Worm (Caenorhabditis elegans): ENCODE data around the gene C23H3.2.

The C23H3.2 gene

ce11 chrII:61013-61412, at the start of gene C23H3.2:
TSS of gene C23H3.2 (plus strand) at chrII:61313.
- TF ChIP-seq Y105C5A.15 (GFP tag; IDR thresholded peaks at IDR 0.05) (no peak), mes-2 (tag; optimal IDR thresholded peaks at IDR 0.05; ENCODE audit: poor library complexity, severe bottlenecking) (no peak), lin-39 (tag; optimal IDR thresholded peaks at IDR 0.05) (no peak), nhr-48 (tag; optimal IDR thresholded peaks at IDR 0.05) (no peak), nhr-6 (tag; optimal IDR thresholded peaks at IDR 0.05) (no peak), set-16 (GFP tag; IDR thresholded peaks at IDR 0.05) (no peak), mdl-1 (tag; optimal IDR thresholded peaks at IDR 0.05) (no peak), T26A8.4 (GFP tag; IDR thresholded peaks at IDR 0.05) (no peak), ceh-62 (tag; optimal IDR thresholded peaks at IDR 0.05) (no peak), lin-15B (tag; optimal IDR thresholded peaks at IDR 0.05) (no peak), pqm-1 (tag; optimal IDR thresholded peaks at IDR 0.05) (no peak), daf-16 (GFP tag; optimal IDR thresholded peaks at IDR 0.05) (no peak), daf-16 (tag; optimal IDR thresholded peaks at IDR 0.05) (no peak), snpc-1.2 (GFP tag; IDR thresholded peaks at IDR 0.05) (no peak)

DNA sequence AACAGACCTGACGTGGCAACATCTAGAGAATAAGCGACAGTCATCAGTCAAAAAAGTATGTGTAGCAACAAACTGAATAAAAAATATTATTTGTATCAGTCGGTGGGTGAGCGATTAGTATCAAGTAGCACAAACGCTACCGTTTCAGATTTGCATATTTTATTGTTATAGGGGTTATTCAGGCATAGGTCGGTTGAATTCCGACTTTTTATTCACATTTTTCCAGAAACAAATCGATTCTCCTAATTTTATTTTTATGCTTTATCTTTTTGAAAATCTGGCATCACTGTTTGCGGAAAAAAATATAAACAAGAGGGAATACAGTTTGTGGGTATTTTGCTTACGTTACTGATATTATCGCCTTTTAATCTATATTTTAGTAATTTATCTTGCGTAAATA, 49.3 kb upstream of the C23H3.2 start, which contains the start of gene best-4:
TSS of gene best-4 (minus strand) at position 101 of the 400 bp plus-strand sequence.
- TF ChIP-seq lir-3 (tag; optimal IDR thresholded peaks at IDR 0.05) (no peak), rbr-2 (tag; optimal IDR thresholded peaks at IDR 0.05) (no peak), nhr-76 (tag; optimal IDR thresholded peaks at IDR 0.05) (no peak), daf-19 (GFP tag; conservative IDR thresholded peaks at IDR 0.05) (no peak), egl-27 (tag; optimal IDR thresholded peaks at IDR 0.05) (no peak), madf-9 (GFP tag; conservative IDR thresholded peaks at IDR 0.05) (no peak), nhr-48 (tag; optimal IDR thresholded peaks at IDR 0.05) (no peak), T20F7.1 (GFP tag; optimal IDR thresholded peaks at IDR 0.05) (no peak), pha-4 (GFP tag; IDR thresholded peaks at IDR 0.05) (no peak), pha-4 (tag; optimal IDR thresholded peaks at IDR 0.05) (no peak), dve-1 (tag; optimal IDR thresholded peaks at IDR 0.05; ENCODE audit: insufficient read depth) (no peak), unc-130 (GFP tag; optimal IDR thresholded peaks at IDR 0.05) (no peak), Y5F2A.4 (GFP tag; optimal IDR thresholded peaks at IDR 0.05) (no peak), hlh-11 (tag; optimal IDR thresholded peaks at IDR 0.05) (no peak), lsy-2 (tag; optimal IDR thresholded peaks at IDR 0.05) (no peak), dmd-8 (GFP tag; IDR thresholded peaks at IDR 0.05) (no peak), fos-1 (tag; optimal IDR thresholded peaks at IDR 0.05) (no peak), egl-43 (GFP tag; IDR thresholded peaks at IDR 0.05) (no peak), ceh-82 (tag; optimal IDR thresholded peaks at IDR 0.05) (no peak)

ce11 chrII:12685-13084, 48.4 kb upstream of the C23H3.2 start, which contains the start of gene best-3:
TSS of gene best-3 (plus strand) at chrII:12985.
- TF ChIP-seq D1046.2 (GFP tag; IDR thresholded peaks at IDR 0.05): no peak
- no peak for TF ChIP-seq unc-130 (GFP tag; optimal IDR thresholded peaks at IDR 0.05)
- no peak for TF ChIP-seq arid-1 (GFP tag; conservative IDR thresholded peaks at IDR 0.05)
- TF ChIP-seq nhr-77 (tag; optimal IDR thresholded peaks at IDR 0.05): no peak
- TF ChIP-seq snpc-1.2 (GFP tag; IDR thresholded peaks at IDR 0.05): no peak
- no peak for TF ChIP-seq snpc-4 (tag; optimal IDR thresholded peaks at IDR 0.05)
- no peak for TF ChIP-seq zag-1 (tag; optimal IDR thresholded peaks at IDR 0.05)
- TF ChIP-seq nhr-11 (tag; optimal IDR thresholded peaks at IDR 0.05): no peak
- no peak for TF ChIP-seq nhr-28 (tag; optimal IDR thresholded peaks at IDR 0.05)
- no peak for TF ChIP-seq jun-1 (tag; optimal IDR thresholded peaks at IDR 0.05)
- no peak for TF ChIP-seq egl-43 (GFP tag; IDR thresholded peaks at IDR 0.05)
- no peak for TF ChIP-seq lin-13 (GFP tag; optimal IDR thresholded peaks at IDR 0.05)
- TF ChIP-seq ama-1 (optimal IDR thresholded peaks at IDR 0.05): no peak
- TF ChIP-seq zfp-3 (GFP tag; conservative IDR thresholded peaks at IDR 0.05): no peak
- no peak for TF ChIP-seq F44E2.7 (GFP tag; IDR thresholded peaks at IDR 0.05)
- TF ChIP-seq zfp-2 (tag; optimal IDR thresholded peaks at IDR 0.05): no peak
- no peak for TF ChIP-seq fos-1 (tag; optimal IDR thresholded peaks at IDR 0.05)
- no peak for TF ChIP-seq ceh-28 (tag; optimal IDR thresholded peaks at IDR 0.05)
- no peak for TF ChIP-seq nhr-6 (tag; optimal IDR thresholded peaks at IDR 0.05)
- TF ChIP-seq rbr-2 (tag; optimal IDR thresholded peaks at IDR 0.05): no peak
